Worm (Caenorhabditis elegans): ENCODE results near the gene C31H2.14.

DNA sequence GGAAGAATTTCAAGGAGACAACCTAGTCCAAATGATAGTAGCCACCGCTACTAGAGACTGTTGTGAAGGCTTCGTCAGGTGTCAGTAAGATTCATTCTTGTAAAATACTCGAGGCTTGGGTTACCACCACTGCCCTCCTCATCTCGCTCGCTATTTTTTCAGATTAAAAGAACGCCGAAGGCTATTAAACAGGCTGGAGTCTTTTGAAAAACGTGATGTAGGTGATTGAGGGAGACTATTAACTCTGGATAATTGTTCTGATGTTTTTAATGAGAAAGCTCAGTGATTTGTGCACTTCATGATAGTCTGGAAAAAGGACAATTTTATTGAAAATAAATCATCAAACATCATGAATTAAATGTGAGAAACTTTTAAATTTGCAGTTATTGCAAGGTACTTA, 41.0 kb downstream of the C31H2.14 start, which contains the start of gene zig-6:
- TF ChIP-seq pag-3 (tag; optimal IDR thresholded peaks at IDR 0.05; ENCODE audit: borderline replicate concordance, insufficient read depth) (no peak), nhr-11 (tag; optimal IDR thresholded peaks at IDR 0.05) (no peak)
